Fruit fly (Drosophila melanogaster) whole organism, wandering third instar larva: Measurements from ENCODE around the gene LysB.
A peak's percentile ranks its signal among the peaks of the same experiment; 100 is the strongest.

Source experiments
- Abd-B ChIP-seq: fragments of >200 bp; optimal IDR thresholded peaks from 2 replicates; lab custom pipeline; 2017; ENCODE audit warnings: missing biosample characterization, missing genetic modification characterization
- CG32264 ChIP-seq: fragments of 200-800 bp; sonication (Bioruptor generic); optimal IDR thresholded peaks from 2 replicates; lab custom pipeline; 2016; ENCODE audit warnings: missing biosample characterization, missing genetic modification characterization
- CG9705 ChIP-seq: fragments of 200-800 bp; sonication (Bioruptor generic); optimal IDR thresholded peaks from 2 replicates; lab custom pipeline; 2018; ENCODE audit warnings: missing biosample characterization, mild to moderate bottlenecking, missing genetic modification characterization
- CrebA ChIP-seq: fragments of 200-800 bp; sonication (Bioruptor generic); optimal IDR thresholded peaks from 2 replicates; lab custom pipeline; 2016; ENCODE audit warnings: missing biosample characterization, mild to moderate bottlenecking, missing genetic modification characterization, borderline replicate concordance
- Dfd ChIP-seq: fragments of >200 bp; optimal IDR thresholded peaks from 2 replicates; lab custom pipeline; 2017; ENCODE audit warnings: missing biosample characterization, missing genetic modification characterization
- Dif ChIP-seq: fragments of 200-275, 200-300 bp; sonication (Bioruptor generic); optimal IDR thresholded peaks from 2 replicates; lab custom pipeline; 2018; ENCODE audit warnings: missing biosample characterization, missing genetic modification characterization; ENCODE audit not compliant: partially characterized antibody
- HLH106 ChIP-seq: fragments of 200-800 bp; optimal IDR thresholded peaks from 3 replicates; lab custom pipeline; 2019; ENCODE audit warnings: missing biosample characterization, mild to moderate bottlenecking, missing genetic modification characterization, moderate library complexity
- Hnf4 ChIP-seq: fragments of 200-800 bp; sonication (Bioruptor generic); optimal IDR thresholded peaks from 2 replicates; lab custom pipeline; 2016; ENCODE audit warnings: missing biosample characterization, mild to moderate bottlenecking, missing genetic modification characterization
- Hr78 ChIP-seq: fragments of >200 bp; optimal IDR thresholded peaks from 2 replicates; lab custom pipeline; 2017; ENCODE audit warnings: missing biosample characterization, missing genetic modification characterization
- Hr83 ChIP-seq: fragments of 200-300 bp; sonication (Bioruptor generic); optimal IDR thresholded peaks from 2 replicates; lab custom pipeline; 2016; ENCODE audit warnings: missing biosample characterization, mild to moderate bottlenecking, missing genetic modification characterization, moderate library complexity; ENCODE audit not compliant: poor library complexity, severe bottlenecking
- Jra ChIP-seq: sonication (Bioruptor generic); optimal IDR thresholded peaks from 2 replicates; lab custom pipeline; 2016; ENCODE audit warnings: missing biosample characterization, missing genetic modification characterization
- Mio ChIP-seq: sonication (Bioruptor generic); optimal IDR thresholded peaks from 2 replicates; lab custom pipeline; 2016; ENCODE audit warnings: missing biosample characterization, missing genetic modification characterization
- Myc ChIP-seq: fragments of >200 bp; optimal IDR thresholded peaks from 2 replicates; lab custom pipeline; 2017
- N ChIP-seq: fragments of >200 bp; optimal IDR thresholded peaks from 2 replicates; lab custom pipeline; 2018; ENCODE audit warnings: missing biosample characterization, missing external identifiers, missing genetic modification characterization
- OdsH ChIP-seq: fragments of 200-800 bp; sonication (Bioruptor generic); optimal IDR thresholded peaks from 2 replicates; lab custom pipeline; 2016; ENCODE audit warnings: missing biosample characterization, mild to moderate bottlenecking, missing genetic modification characterization
- Rel ChIP-seq, 2 experiments: fragments of 200-800 bp; sonication (Bioruptor generic) in 1 of 2; optimal IDR thresholded peaks; 2 replicates in 1 of 2; 3 replicates in 1 of 2; lab custom pipeline; 2016 to 2019; ENCODE audit warnings: mild to moderate bottlenecking in 2 of 2, missing biosample characterization in 2 of 2, missing genetic modification characterization in 2 of 2, moderate library complexity in 1 of 2
- Sp1 ChIP-seq: fragments of 200-800 bp; sonication (Bioruptor generic); optimal IDR thresholded peaks from 3 replicates; lab custom pipeline; 2019; ENCODE audit warnings: missing biosample characterization, mild to moderate bottlenecking, missing genetic modification characterization, moderate library complexity
- Vsx2 ChIP-seq: fragments of 200-300, 225-300 bp; sonication (Bioruptor generic); optimal IDR thresholded peaks from 2 replicates; lab custom pipeline; 2018; ENCODE audit warnings: missing biosample characterization, missing genetic modification characterization; ENCODE audit not compliant: partially characterized antibody
- br ChIP-seq: fragments of 200-800 bp; sonication (Bioruptor generic); optimal IDR thresholded peaks from 2 replicates; lab custom pipeline; 2016; ENCODE audit warnings: missing biosample characterization, missing genetic modification characterization
- dl ChIP-seq, 2 experiments: fragments of 175-275, 200-275 bp in 1 of 2; fragments of 200-275 bp in 1 of 2; sonication (Bioruptor generic); optimal IDR thresholded peaks; lab custom pipeline; 2018; ENCODE audit warnings: mild to moderate bottlenecking in 2 of 2, missing biosample characterization in 2 of 2, missing genetic modification characterization in 2 of 2, moderate library complexity in 2 of 2; ENCODE audit not compliant: partially characterized antibody in 2 of 2, insufficient read depth in 1 of 2
- dsf ChIP-seq: sonication (Bioruptor generic); optimal IDR thresholded peaks from 2 replicates; lab custom pipeline; 2016; ENCODE audit warnings: missing biosample characterization, missing genetic modification characterization, borderline replicate concordance
- ey ChIP-seq: fragments of 200-800 bp; sonication (Bioruptor generic); optimal IDR thresholded peaks from 2 replicates; lab custom pipeline; 2016; ENCODE audit warnings: missing biosample characterization, missing genetic modification characterization
- h ChIP-seq: fragments of 200-800 bp; sonication (Bioruptor generic); optimal IDR thresholded peaks from 3 replicates; lab custom pipeline; 2016; ENCODE audit warnings: missing biosample characterization, mild to moderate bottlenecking, missing genetic modification characterization
- jim ChIP-seq: fragments of 175-275, 200-325 bp; sonication (Bioruptor generic); optimal IDR thresholded peaks from 2 replicates; lab custom pipeline; 2016; ENCODE audit warnings: missing biosample characterization, mild to moderate bottlenecking, missing genetic modification characterization
- lola ChIP-seq: fragments of >200 bp; optimal IDR thresholded peaks from 2 replicates; lab custom pipeline; 2017; ENCODE audit warnings: missing biosample characterization, missing genetic modification characterization
- psq ChIP-seq: fragments of 200-800 bp; sonication (Bioruptor generic); optimal IDR thresholded peaks from 3 replicates; lab custom pipeline; 2017; ENCODE audit warnings: missing biosample characterization, mild to moderate bottlenecking, missing genetic modification characterization, moderate library complexity
- sage ChIP-seq: fragments of 200-800 bp; sonication (Bioruptor generic); optimal IDR thresholded peaks from 2 replicates; lab custom pipeline; 2016; ENCODE audit warnings: missing biosample characterization, mild to moderate bottlenecking, missing genetic modification characterization
- sv ChIP-seq: fragments of 200-800 bp; sonication (Bioruptor generic); optimal IDR thresholded peaks from 3 replicates; lab custom pipeline; 2016; ENCODE audit warnings: missing biosample characterization, missing genetic modification characterization
- tai ChIP-seq: sonication (Bioruptor generic); optimal IDR thresholded peaks from 2 replicates; lab custom pipeline; 2016; ENCODE audit warnings: missing biosample characterization, missing genetic modification characterization
- usp ChIP-seq: fragments of >200 bp; optimal IDR thresholded peaks from 2 replicates; lab custom pipeline; 2017; ENCODE audit warnings: missing biosample characterization, missing genetic modification characterization

The LysB gene

dm6 chr3L:1206682-1207421 is at the start of gene LysB:
LysB (plus strand) TSS chr3L:1207371.
- TF ChIP-seq Rel (GFP tag; optimal IDR thresholded peaks at IDR 0.05; lab: Kevin White, UChicago) = no peak
- peak; percentile 18 for TF ChIP-seq Rel (tag; optimal IDR thresholded peaks at IDR 0.05; lab: Kevin White, UChicago)
- peak; percentile 64 to 80 for TF ChIP-seq dl (GFP tag; optimal IDR thresholded peaks at IDR 0.05; lab: Kevin White, UChicago; ENCODE audit: insufficient read depth in 1 of 2, partially characterized antibody in 2 of 2)
- TF ChIP-seq tai (GFP tag; lab: Kevin White, UChicago) = no peak
- TF ChIP-seq h (GFP tag; lab: Kevin White, UChicago) = no peak
- peak; percentile 96 for TF ChIP-seq Dif (GFP tag; lab: Kevin White, UChicago)
- no peak for TF ChIP-seq CG32264 (GFP tag; lab: Kevin White, UChicago)
- TF ChIP-seq CG9705 = no peak
- TF ChIP-seq dsf (GFP tag; lab: Kevin White, UChicago) = no peak
- peak; percentile 86 for TF ChIP-seq Vsx2
- TF ChIP-seq usp (GFP tag; lab: Kevin White, UChicago) = no peak
- TF ChIP-seq Hr78 (GFP tag; lab: Kevin White, UChicago) = no peak
- no peak for TF ChIP-seq CrebA (GFP tag; lab: Kevin White, UChicago)
- TF ChIP-seq br = no peak
- no peak for TF ChIP-seq Mio (GFP tag; lab: Kevin White, UChicago)
- TF ChIP-seq psq (GFP tag; lab: Kevin White, UChicago) = no peak
- no peak for TF ChIP-seq sv (GFP tag; lab: Kevin White, UChicago)
- no peak for TF ChIP-seq HLH106
- peak; percentile 85 for TF ChIP-seq Myc
- no peak for TF ChIP-seq Sp1 (GFP tag; lab: Kevin White, UChicago)
- no peak for TF ChIP-seq Jra (GFP tag; lab: Kevin White, UChicago)
- TF ChIP-seq ey (GFP tag; lab: Kevin White, UChicago) = no peak
- TF ChIP-seq N (GFP tag; lab: Kevin White, UChicago) = peak; percentile 11
- no peak for TF ChIP-seq Abd-B (GFP tag; lab: Kevin White, UChicago)
- TF ChIP-seq Hnf4 (GFP tag; lab: Kevin White, UChicago) = no peak
- TF ChIP-seq Dfd (GFP tag; lab: Kevin White, UChicago) = no peak

- TF ChIP-seq ey (GFP tag; lab: Kevin White, UChicago) (no peak), HLH106 (no peak), sv (GFP tag; lab: Kevin White, UChicago) (no peak), OdsH (GFP tag; lab: Kevin White, UChicago) (no peak), Hr78 (GFP tag; lab: Kevin White, UChicago) (no peak), Vsx2 (no peak), Rel (GFP tag; optimal IDR thresholded peaks at IDR 0.05; lab: Kevin White, UChicago) (no peak), Rel (tag; optimal IDR thresholded peaks at IDR 0.05; lab: Kevin White, UChicago) (no peak), Mio (GFP tag; lab: Kevin White, UChicago) (no peak), Jra (GFP tag; lab: Kevin White, UChicago) (no peak), Hr83 (GFP tag; lab: Kevin White, UChicago) (no peak), Hnf4 (GFP tag; lab: Kevin White, UChicago) (no peak), dsf (GFP tag; lab: Kevin White, UChicago) (no peak), Sp1 (GFP tag; lab: Kevin White, UChicago) (no peak), Dif (GFP tag; lab: Kevin White, UChicago) (no peak), Dfd (GFP tag; lab: Kevin White, UChicago) (no peak), lola (GFP tag; lab: Kevin White, UChicago) (no peak), jim (GFP tag; lab: Kevin White, UChicago) (no peak), sage (GFP tag; lab: Kevin White, UChicago) (no peak)
Observed at dm6 chr3L:1165808-1166207, 41.4 kb upstream of the LysB start.

DNA sequence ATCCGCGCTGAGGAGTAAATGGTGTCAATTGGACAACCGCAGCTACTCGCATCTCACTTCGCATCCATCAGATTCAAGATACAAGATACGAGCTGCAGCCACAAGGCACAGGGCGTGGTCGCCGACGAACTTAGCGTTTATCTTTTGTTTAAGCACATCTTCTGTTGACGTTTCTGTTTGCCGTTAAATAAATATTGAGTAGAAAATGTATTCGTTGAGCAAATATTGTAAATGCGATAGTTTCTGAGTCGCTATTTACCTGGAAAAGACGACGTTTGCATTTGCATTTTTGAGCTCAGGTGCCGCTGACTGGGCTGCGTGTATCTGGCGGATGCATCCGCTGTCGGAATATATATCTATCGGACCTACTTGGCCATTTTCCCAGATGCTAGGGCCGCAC is 40.9 kb upstream of the LysB start:
- TF ChIP-seq sv (GFP tag; lab: Kevin White, UChicago) (no peak), lola (GFP tag; lab: Kevin White, UChicago) (no peak), Dif (GFP tag; lab: Kevin White, UChicago) (no peak)
